Worm (Caenorhabditis elegans): Measurements from ENCODE around the gene T12D8.10.

- TF ChIP-seq elt-3 (tag; optimal IDR thresholded peaks at IDR 0.05) (no peak), ceh-16 (tag; optimal IDR thresholded peaks at IDR 0.05) (no peak), unc-62 (GFP tag; optimal IDR thresholded peaks at IDR 0.05) (no peak), ama-1 (optimal IDR thresholded peaks at IDR 0.05) (no peak), mab-5 (tag; optimal IDR thresholded peaks at IDR 0.05) (no peak), nhr-237 (tag; optimal IDR thresholded peaks at IDR 0.05) (no peak), snpc-4 (tag; optimal IDR thresholded peaks at IDR 0.05) (no peak), unc-39 (tag; optimal IDR thresholded peaks at IDR 0.05) (no peak), dmd-4 (tag; optimal IDR thresholded peaks at IDR 0.05) (no peak), ZK546.5 (tag; optimal IDR thresholded peaks at IDR 0.05) (no peak), nhr-10 (tag; optimal IDR thresholded peaks at IDR 0.05) (no peak), fos-1 (tag; optimal IDR thresholded peaks at IDR 0.05) (no peak), nhr-23 (tag; optimal IDR thresholded peaks at IDR 0.05) (no peak)
These were observed 37.3 kb downstream of the T12D8.10 start for ce11 chrIII:13604834-13605233.
